Worm (Caenorhabditis elegans): Measurements from ENCODE around the gene C06E7.88.

DNA sequence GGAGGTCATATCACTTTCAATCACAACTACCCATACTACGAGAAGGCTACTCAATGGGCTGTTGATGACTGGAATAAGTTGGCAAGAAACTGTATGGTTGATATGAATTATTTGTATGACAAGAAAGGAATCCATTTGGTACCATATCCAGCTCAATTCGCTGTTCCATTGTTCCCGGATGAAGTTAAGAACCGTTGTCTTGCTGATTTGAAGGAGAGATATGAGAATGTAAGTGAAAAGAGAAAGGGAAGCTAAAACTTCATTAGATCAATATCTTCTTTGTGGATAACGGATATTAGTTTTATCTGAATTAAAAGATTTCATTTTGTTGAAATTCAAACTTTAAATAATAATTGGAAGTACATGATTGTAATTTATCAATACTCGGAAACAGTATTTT, 19.5 kb upstream of the C06E7.88 start:
- no peak for TF ChIP-seq scrt-1 (GFP tag; IDR thresholded peaks at IDR 0.05)
- TF ChIP-seq tbx-37 (GFP tag; conservative IDR thresholded peaks at IDR 0.05) = no peak
- TF ChIP-seq hnd-1 (tag; optimal IDR thresholded peaks at IDR 0.05) = no peak
- TF ChIP-seq tra-4 (tag; optimal IDR thresholded peaks at IDR 0.05) = no peak
- no peak for TF ChIP-seq aly-1 (tag; optimal IDR thresholded peaks at IDR 0.05)
- TF ChIP-seq ets-7 (tag; optimal IDR thresholded peaks at IDR 0.05) = no peak
- no peak for TF ChIP-seq ama-1 (optimal IDR thresholded peaks at IDR 0.05)
- TF ChIP-seq pes-1 (GFP tag; IDR thresholded peaks at IDR 0.05) = no peak
- TF ChIP-seq hmbx-1 (tag; optimal IDR thresholded peaks at IDR 0.05) = no peak
- no peak for TF ChIP-seq flt-1 (GFP tag; IDR thresholded peaks at IDR 0.05)
- no peak for TF ChIP-seq B0310.2 (tag; optimal IDR thresholded peaks at IDR 0.05)
